Worm (Caenorhabditis elegans): Measurements from ENCODE around the gene F39G3.4.

Gene F39G3.4

DNA sequence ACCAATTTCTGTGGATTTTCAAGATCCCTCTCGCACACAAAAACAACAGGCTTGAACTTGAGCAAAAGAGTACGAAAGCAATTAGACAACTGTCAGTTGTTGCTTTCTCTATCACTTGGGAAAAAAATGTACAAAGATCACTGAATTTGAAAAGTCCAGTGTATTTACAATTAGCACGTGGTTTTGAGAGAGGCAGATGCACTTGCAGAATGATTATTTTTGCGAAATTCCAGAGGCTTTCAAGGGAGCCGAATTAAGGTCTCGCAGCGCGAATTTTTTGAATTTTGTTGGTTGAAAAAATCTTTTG lies 31.3 kb upstream of the F39G3.4 start (continued):
- TF ChIP-seq lin-14 (GFP tag; optimal IDR thresholded peaks at IDR 0.05) (peak; percentile 69), nhr-19 (GFP tag; conservative IDR thresholded peaks at IDR 0.05) (peak; percentile 39; the same call in 1 of the 2 replicates), fos-1 (tag; optimal IDR thresholded peaks at IDR 0.05) (no peak), nhr-28 (tag; optimal IDR thresholded peaks at IDR 0.05) (no peak), vab-15 (tag; optimal IDR thresholded peaks at IDR 0.05) (no peak), nhr-237 (tag; optimal IDR thresholded peaks at IDR 0.05) (no peak), tlp-1 (tag; optimal IDR thresholded peaks at IDR 0.05) (no peak), Y116A8C.19 (tag; optimal IDR thresholded peaks at IDR 0.05; ENCODE audit: borderline replicate concordance) (no peak), hlh-4 (tag; optimal IDR thresholded peaks at IDR 0.05) (no peak), nhr-71 (tag; optimal IDR thresholded peaks at IDR 0.05) (peak; percentile 64), tbx-2 (tag; optimal IDR thresholded peaks at IDR 0.05) (peak; percentile 46), mdl-1 (tag; optimal IDR thresholded peaks at IDR 0.05) (peak in 1 of 2 experiments; percentile 27), unc-98 (GFP tag; IDR thresholded peaks at IDR 0.05) (no peak), nhr-20 (tag; optimal IDR thresholded peaks at IDR 0.05) (peak; percentile 61), efl-3 (GFP tag; optimal IDR thresholded peaks at IDR 0.05) (no peak), unc-130 (tag; optimal IDR thresholded peaks at IDR 0.05) (peak; percentile 32), lsy-2 (tag; optimal IDR thresholded peaks at IDR 0.05) (peak; percentile 28 to 56), snu-23 (GFP tag; optimal IDR thresholded peaks at IDR 0.05) (peak; percentile 28), nhr-90 (tag; optimal IDR thresholded peaks at IDR 0.05; ENCODE audit: poor library complexity) (no peak), mep-1 (tag; optimal IDR thresholded peaks at IDR 0.05) (no peak)

DNA sequence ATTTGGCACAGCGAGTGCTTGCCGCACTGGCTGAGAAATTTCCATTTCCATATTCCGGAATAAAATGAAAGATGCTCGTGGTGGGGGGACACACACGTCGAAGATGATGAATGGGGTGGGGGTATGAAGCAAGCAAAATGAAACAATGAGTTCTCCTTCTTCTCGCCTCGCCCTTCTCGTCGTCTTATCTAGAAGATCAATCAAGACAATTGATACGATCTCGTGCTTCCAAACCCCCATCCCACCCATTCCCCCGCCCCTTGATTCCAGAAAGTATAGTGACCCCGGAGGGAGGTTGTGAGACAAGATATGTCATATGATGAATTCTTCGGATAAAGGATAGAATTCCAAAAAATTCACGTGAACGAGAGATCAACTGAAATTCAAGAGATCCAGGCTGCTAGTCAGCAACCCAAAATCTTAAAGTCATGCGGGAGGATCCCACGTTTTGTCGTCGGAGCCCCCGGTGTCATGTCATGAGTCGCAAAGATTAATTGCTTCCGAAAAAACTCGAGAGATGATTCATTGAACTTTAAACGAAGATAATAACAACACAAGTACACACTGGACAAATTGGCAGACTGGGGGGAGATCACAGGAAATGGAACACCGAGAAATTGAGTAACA lies 30.0 kb upstream of the F39G3.4 start:
- peak; percentile 11 for TF ChIP-seq snu-23 (GFP tag; optimal IDR thresholded peaks at IDR 0.05)
- no peak for TF ChIP-seq snpc-4 (tag; optimal IDR thresholded peaks at IDR 0.05)
- TF ChIP-seq unc-86 (tag; optimal IDR thresholded peaks at IDR 0.05), result no peak
- no peak for TF ChIP-seq ceh-82 (tag; optimal IDR thresholded peaks at IDR 0.05)
- TF ChIP-seq nhr-11 (tag; optimal IDR thresholded peaks at IDR 0.05), result peak; percentile 55
- TF ChIP-seq lin-39 (tag; optimal IDR thresholded peaks at IDR 0.05), result peak; percentile 27
- peak; percentile 43 for TF ChIP-seq sup-37 (GFP tag; optimal IDR thresholded peaks at IDR 0.05)
- TF ChIP-seq nhr-20 (tag; optimal IDR thresholded peaks at IDR 0.05), result peak; percentile 35
- peak; percentile 65 for TF ChIP-seq nhr-71 (tag; optimal IDR thresholded peaks at IDR 0.05)
- no peak for TF ChIP-seq mep-1 (tag; optimal IDR thresholded peaks at IDR 0.05)
- peak; percentile 68 for TF ChIP-seq vab-15 (tag; optimal IDR thresholded peaks at IDR 0.05)
- TF ChIP-seq rnt-1 (tag; optimal IDR thresholded peaks at IDR 0.05), result peak; percentile 15
- no peak for TF ChIP-seq pag-3 (tag; optimal IDR thresholded peaks at IDR 0.05; ENCODE audit: borderline replicate concordance, insufficient read depth)
- TF ChIP-seq pax-3 (tag; optimal IDR thresholded peaks at IDR 0.05), result no peak
- TF ChIP-seq tbx-2 (tag; optimal IDR thresholded peaks at IDR 0.05), result peak; percentile 14
- TF ChIP-seq C34B4.2 (tag; optimal IDR thresholded peaks at IDR 0.05), result no peak
- TF ChIP-seq efl-1 (optimal IDR thresholded peaks at IDR 0.05), result no peak
- peak in 1 of 2 experiments; percentile 84 for TF ChIP-seq efl-1 (GFP tag; optimal IDR thresholded peaks at IDR 0.05 in 1 of 2)
- TF ChIP-seq blmp-1 (tag; optimal IDR thresholded peaks at IDR 0.05), result peak; percentile 16
- TF ChIP-seq nhr-19 (GFP tag; conservative IDR thresholded peaks at IDR 0.05), result peak; percentile 46
- TF ChIP-seq lir-3 (tag; optimal IDR thresholded peaks at IDR 0.05; ENCODE audit: poor library complexity), result peak; percentile 57
- TF ChIP-seq sptf-1 (tag; optimal IDR thresholded peaks at IDR 0.05), result no peak
- no peak for TF ChIP-seq unc-98 (GFP tag; IDR thresholded peaks at IDR 0.05)
- no peak for TF ChIP-seq unc-130 (tag; optimal IDR thresholded peaks at IDR 0.05)
- TF ChIP-seq F16B12.6 (tag; optimal IDR thresholded peaks at IDR 0.05), result no peak
- TF ChIP-seq ces-1 (GFP tag; optimal IDR thresholded peaks at IDR 0.05), result no peak
- TF ChIP-seq aha-1 (tag; optimal IDR thresholded peaks at IDR 0.05), result no peak
- peak in 1 of 2 experiments; percentile 23 for TF ChIP-seq mdl-1 (tag; optimal IDR thresholded peaks at IDR 0.05)
- TF ChIP-seq lsy-2 (tag; optimal IDR thresholded peaks at IDR 0.05), result peak; percentile 9 to 62
- TF ChIP-seq ztf-4 (tag; optimal IDR thresholded peaks at IDR 0.05), result peak; percentile 24
- no peak for TF ChIP-seq swsn-7 (tag; optimal IDR thresholded peaks at IDR 0.05)
- peak; percentile 66 for TF ChIP-seq nhr-85 (tag)
- TF ChIP-seq ama-1 (optimal IDR thresholded peaks at IDR 0.05), result no peak
- TF ChIP-seq lin-14 (GFP tag; optimal IDR thresholded peaks at IDR 0.05), result peak; percentile 56
- no peak for TF ChIP-seq pqm-1 (tag; optimal IDR thresholded peaks at IDR 0.05)
